Worm (Caenorhabditis elegans) whole organism, early embryonic: ENCODE measurements around the gene ZK177.3.
"Not testable (repeated sequence)": the region's sequence is repeated elsewhere in the genome, so short reads cannot be mapped to it uniquely, and the experiment has no call there.

Experiments used
- B0310.2 ChIP-seq: sonication (generic microtip); optimal IDR thresholded peaks from 2 replicates; lab custom pipeline; 2016; ENCODE audit warnings: mild to moderate bottlenecking, missing genetic modification characterization, missing compliant biosample characterization
- F13C5.2 ChIP-seq: sonication (generic microtip); optimal IDR thresholded peaks from 2 replicates; lab custom pipeline; 2017; ENCODE audit warnings: mild to moderate bottlenecking, missing genetic modification characterization, inconsistent platforms, missing compliant biosample characterization
- aly-1 ChIP-seq: sonication (generic microtip); optimal IDR thresholded peaks from 2 replicates; lab custom pipeline; 2016; ENCODE audit warnings: missing genetic modification characterization, missing compliant biosample characterization
- ama-1 ChIP-seq: fragments of 150-350 bp; optimal IDR thresholded peaks from 2 replicates; lab custom pipeline; 2014
- ceh-13 ChIP-seq: fragments of 200-800 bp; sonication (Bioruptor generic); optimal IDR thresholded peaks from 2 replicates; lab custom pipeline; 2018; ENCODE audit warnings: mild to moderate bottlenecking, missing genetic modification characterization, missing compliant biosample characterization
- ceh-36 ChIP-seq: sonication (generic microtip); optimal IDR thresholded peaks from 2 replicates; lab custom pipeline; 2016; ENCODE audit warnings: missing genetic modification characterization, inconsistent platforms, missing compliant biosample characterization
- ets-7 ChIP-seq: sonication (generic microtip); optimal IDR thresholded peaks from 2 replicates; lab custom pipeline; 2016; ENCODE audit warnings: missing genotype, missing genetic modification characterization, missing compliant biosample characterization
- flt-1 ChIP-seq: fragments of 200-800 bp; sonication (Bioruptor generic); IDR thresholded peaks from 2 replicates; pipeline ENCODE4 v1.3.6; 2022; ENCODE audit warnings: missing genetic modification characterization, missing compliant biosample characterization
- hmbx-1 ChIP-seq: sonication (generic microtip); optimal IDR thresholded peaks from 2 replicates; lab custom pipeline; 2016; ENCODE audit warnings: mild to moderate bottlenecking, missing genetic modification characterization, missing compliant biosample characterization
- hmg-4 ChIP-seq: fragments of 200-800 bp; sonication (Bioruptor generic); optimal IDR thresholded peaks from 2 replicates; lab custom pipeline; 2018; ENCODE audit warnings: mild to moderate bottlenecking, missing genetic modification characterization, missing compliant biosample characterization
- hnd-1 ChIP-seq: sonication (generic microtip); optimal IDR thresholded peaks from 2 replicates; lab custom pipeline; 2016; ENCODE audit warnings: missing genetic modification characterization, missing compliant biosample characterization
- pes-1 ChIP-seq: fragments of 200-800 bp; sonication (Bioruptor generic); IDR thresholded peaks from 2 replicates; pipeline ENCODE4 v1.3.6; 2022; ENCODE audit warnings: missing genetic modification reagents, missing genetic modification characterization, missing compliant biosample characterization
- scrt-1 ChIP-seq: fragments of 200-800 bp; sonication (Bioruptor generic); IDR thresholded peaks from 2 replicates; pipeline ENCODE4 v1.3.6; 2022; ENCODE audit warnings: missing genetic modification characterization, missing compliant biosample characterization
- sea-1 ChIP-seq: fragments of 200-800 bp; sonication (Bioruptor generic); conservative IDR thresholded peaks from 2 replicates; pipeline ENCODE4 v1.3.6; 2022; ENCODE audit warnings: missing genetic modification characterization, missing compliant biosample characterization
- tbx-11 ChIP-seq: fragments of 200-800 bp; sonication (Bioruptor generic); IDR thresholded peaks from 2 replicates; pipeline ENCODE4 v1.3.6; 2022; ENCODE audit warnings: missing genetic modification characterization, missing compliant biosample characterization
- tbx-37 ChIP-seq: fragments of 200-800 bp; sonication (Bioruptor generic); conservative IDR thresholded peaks from 2 replicates; pipeline ENCODE4 v1.3.6; 2022; ENCODE audit warnings: missing genetic modification reagents, missing genetic modification characterization, missing compliant biosample characterization
- tra-4 ChIP-seq: sonication (generic microtip); optimal IDR thresholded peaks from 2 replicates; lab custom pipeline; 2017; ENCODE audit warnings: missing genetic modification characterization, missing compliant biosample characterization

ZK177.3 gene

DNA sequence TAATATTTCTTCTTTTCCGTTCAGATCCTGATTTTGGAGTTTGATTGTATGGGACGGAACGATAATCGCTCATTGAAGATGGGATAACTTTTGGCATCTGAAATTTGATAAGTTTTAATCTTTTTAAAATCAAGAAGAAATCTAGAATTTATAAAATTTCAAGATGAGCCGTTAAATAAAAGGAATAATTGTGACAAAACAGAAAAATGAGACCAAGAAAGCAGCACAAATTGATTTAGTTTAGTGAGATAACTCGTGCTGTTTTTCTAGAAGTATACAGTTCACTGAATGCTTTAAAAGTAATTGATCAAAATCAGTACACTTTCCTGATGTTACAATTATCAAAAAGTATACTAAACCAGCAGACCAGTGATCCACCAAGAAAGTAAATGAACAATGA is 24.5 kb downstream of the ZK177.3 start, which contains the start of gene hlh-27:
Gene hlh-27 (minus strand): TSS at position 101 of the 400 bp plus-strand sequence.
- not testable (repeated sequence) for TF ChIP-seq ets-7 (tag; lab: Kevin White, UChicago); pes-1 (GFP tag; lab: Robert Waterston, UW); B0310.2 (tag; lab: Kevin White, UChicago)

DNA sequence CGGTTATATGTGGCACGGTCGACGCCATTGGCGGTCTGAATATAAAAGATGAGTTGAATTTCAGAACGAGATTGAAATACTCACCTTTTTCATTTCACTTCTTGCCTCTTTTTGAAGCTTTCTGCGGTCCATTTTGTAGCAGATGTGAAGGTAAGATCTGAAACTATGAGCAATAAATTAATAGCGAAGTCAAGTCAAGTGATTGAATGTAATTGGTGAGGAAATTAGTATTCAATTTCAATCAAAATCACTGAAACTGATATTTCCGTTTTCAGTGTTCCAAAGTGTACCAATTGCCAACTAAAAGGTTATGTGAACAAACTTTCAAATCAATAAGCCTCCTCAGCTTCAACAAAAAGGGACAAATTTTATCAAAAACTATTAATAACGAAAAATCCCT is 26.0 kb downstream of the ZK177.3 start, which contains the start of gene C17C3.24:
Gene C17C3.24 (minus strand): TSS at position 101 of the 400 bp plus-strand sequence.
- TF ChIP-seq sea-1 (GFP tag; lab: Robert Waterston, UW): no peak
- TF ChIP-seq ceh-13: no peak
- TF ChIP-seq F13C5.2 (tag; lab: Kevin White, UChicago): no peak
- no peak for TF ChIP-seq scrt-1
- no peak for TF ChIP-seq tra-4 (tag; lab: Kevin White, UChicago)
- no peak for TF ChIP-seq flt-1 (GFP tag; lab: Robert Waterston, UW)
- TF ChIP-seq hmg-4 (GFP tag; lab: Kevin White, UChicago): no peak
- no peak for TF ChIP-seq hmbx-1
- TF ChIP-seq pes-1 (GFP tag; lab: Robert Waterston, UW): no peak
- TF ChIP-seq tbx-37 (GFP tag; lab: Robert Waterston, UW): no peak
- no peak for TF ChIP-seq B0310.2 (tag; lab: Kevin White, UChicago)
- no peak for TF ChIP-seq ama-1 (lab: Kevin White, UChicago)
- TF ChIP-seq hnd-1 (tag; lab: Kevin White, UChicago): no peak
- no peak for TF ChIP-seq aly-1 (tag; lab: Kevin White, UChicago)
- TF ChIP-seq ceh-36 (tag; lab: Kevin White, UChicago): no peak
- TF ChIP-seq ets-7 (tag; lab: Kevin White, UChicago): no peak

DNA sequence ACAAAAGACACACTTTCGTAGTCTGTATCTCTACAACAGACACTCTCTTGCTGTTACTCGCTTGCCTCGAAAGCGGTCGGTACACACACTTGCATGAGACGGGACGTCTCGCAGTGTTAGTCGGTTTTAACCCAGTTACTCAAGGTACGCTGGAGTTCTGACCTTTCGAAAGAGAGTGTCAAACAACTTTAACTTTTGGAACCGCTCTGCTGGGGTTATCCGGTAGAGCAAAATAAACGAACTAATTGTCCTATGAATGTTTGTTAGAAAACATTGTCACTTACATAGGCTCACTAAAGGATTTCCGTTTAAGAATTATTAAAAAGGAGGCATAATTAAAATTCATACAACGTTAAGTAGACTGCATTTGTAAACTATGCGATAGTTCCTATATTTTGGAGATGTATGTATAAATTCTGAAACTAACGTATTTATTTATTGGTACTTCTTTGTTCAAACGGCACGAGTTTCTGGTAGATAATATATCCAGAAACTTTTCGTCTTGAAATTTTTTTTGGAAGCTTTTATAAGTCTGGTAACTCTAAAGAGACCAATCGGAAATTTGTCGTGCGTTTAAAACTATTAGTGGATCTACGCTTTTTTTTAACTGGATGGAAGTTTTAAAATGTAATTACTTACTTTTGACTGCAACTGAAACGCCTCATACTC is 28.0 kb downstream of the ZK177.3 start:
- TF ChIP-seq ama-1 (lab: Kevin White, UChicago): peak; percentile 100
- peak; percentile 77 for TF ChIP-seq ets-7 (tag; lab: Kevin White, UChicago)
- TF ChIP-seq B0310.2 (tag; lab: Kevin White, UChicago): peak; percentile 91
- peak; percentile 83 for TF ChIP-seq hmbx-1
- TF ChIP-seq tra-4 (tag; lab: Kevin White, UChicago): peak; percentile 88
- peak; percentile 60; the same call in 1 of the 2 replicates for TF ChIP-seq flt-1 (GFP tag; lab: Robert Waterston, UW)
- peak; percentile 85 for TF ChIP-seq ceh-36 (tag; lab: Kevin White, UChicago)
- TF ChIP-seq aly-1 (tag; lab: Kevin White, UChicago): no peak
- peak; percentile 59 for TF ChIP-seq hnd-1 (tag; lab: Kevin White, UChicago)
- peak; percentile 78 for TF ChIP-seq scrt-1
- TF ChIP-seq hmg-4 (GFP tag; lab: Kevin White, UChicago): peak; percentile 90
- TF ChIP-seq pes-1 (GFP tag; lab: Robert Waterston, UW): peak; percentile 78
- peak; percentile 95 for TF ChIP-seq F13C5.2 (tag; lab: Kevin White, UChicago)
- peak; percentile 30 for TF ChIP-seq ceh-13
- peak; percentile 90 for TF ChIP-seq sea-1 (GFP tag; lab: Robert Waterston, UW)
- peak; percentile 59 for TF ChIP-seq tbx-37 (GFP tag; lab: Robert Waterston, UW)
- peak; percentile 85 for TF ChIP-seq tbx-11 (GFP tag; lab: Robert Waterston, UW)

DNA sequence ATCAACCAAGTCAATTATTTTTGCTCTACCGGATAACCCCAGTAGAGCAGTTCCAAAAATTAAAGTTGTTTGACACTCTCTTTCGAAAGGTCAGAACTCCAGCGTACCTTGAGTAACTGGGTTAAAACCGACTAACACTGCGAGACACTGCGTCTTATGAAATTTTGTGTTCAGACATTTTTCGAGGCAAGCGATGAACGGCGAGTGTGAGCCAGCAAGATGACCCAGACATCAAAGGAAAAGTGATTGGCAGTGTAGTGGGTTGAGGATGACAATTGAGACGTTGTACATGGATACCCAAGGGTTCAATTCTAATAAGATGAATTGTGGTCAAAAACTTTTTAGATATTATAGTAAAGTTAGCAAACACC is 28.5 kb downstream of the ZK177.3 start:
- no peak for TF ChIP-seq F13C5.2 (tag; lab: Kevin White, UChicago)
- no peak for TF ChIP-seq aly-1 (tag; lab: Kevin White, UChicago)
- TF ChIP-seq ama-1 (lab: Kevin White, UChicago): no peak
- no peak for TF ChIP-seq hmg-4 (GFP tag; lab: Kevin White, UChicago)
- no peak for TF ChIP-seq hmbx-1
- no peak for TF ChIP-seq tbx-11 (GFP tag; lab: Robert Waterston, UW)
- TF ChIP-seq B0310.2 (tag; lab: Kevin White, UChicago): no peak
- TF ChIP-seq pes-1 (GFP tag; lab: Robert Waterston, UW): no peak
- no peak for TF ChIP-seq ceh-13
- TF ChIP-seq scrt-1: no peak
- no peak for TF ChIP-seq sea-1 (GFP tag; lab: Robert Waterston, UW)

DNA sequence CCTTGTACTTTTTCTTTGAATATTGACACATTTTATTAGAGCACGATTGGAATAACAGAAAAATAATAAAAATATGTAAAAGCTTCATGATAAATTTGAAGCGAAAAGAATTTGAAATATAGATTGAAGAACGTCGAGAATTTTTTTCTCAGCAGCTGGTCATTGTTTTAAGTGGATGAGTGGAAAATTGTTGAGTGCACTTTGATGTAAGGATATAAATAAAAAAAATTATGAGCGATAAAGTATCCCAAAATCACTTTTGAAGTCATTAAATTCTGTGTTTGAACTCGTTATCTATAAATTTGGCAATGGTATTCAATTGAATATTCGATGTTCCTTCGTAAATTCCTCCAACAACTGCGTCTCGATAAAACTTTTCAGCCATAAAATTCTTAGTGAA is 29.1 kb downstream of the ZK177.3 start, which contains the start of gene ins-13:
Gene ins-13 (minus strand): TSS at position 101 of the 400 bp plus-strand sequence.
- TF ChIP-seq tbx-37 (GFP tag; lab: Robert Waterston, UW) (no peak), F13C5.2 (tag; lab: Kevin White, UChicago) (no peak)

DNA sequence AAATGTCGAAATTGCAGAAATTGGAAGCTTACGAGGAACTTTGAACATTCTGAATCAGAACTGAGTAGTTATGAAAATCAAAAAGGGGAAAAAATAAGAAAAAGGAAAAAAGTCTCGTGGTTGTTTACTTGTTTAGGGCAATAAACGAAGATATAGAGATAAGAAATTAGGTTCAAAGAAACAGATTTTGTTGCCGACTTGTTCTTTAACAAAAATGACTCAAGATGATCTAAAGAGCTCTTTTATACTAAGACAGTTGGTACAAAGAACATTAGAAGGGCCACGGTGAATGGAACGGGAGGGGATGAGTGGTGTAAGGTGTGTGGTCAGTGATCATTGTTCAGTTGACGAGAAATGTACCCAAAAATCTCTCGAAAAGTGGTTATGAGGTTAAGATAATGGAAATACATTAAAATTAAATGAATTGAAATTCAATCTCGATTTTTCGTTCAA is 31.8 kb downstream of the ZK177.3 start, which contains the start of gene acdh-2:
Gene acdh-2 (minus strand): TSS at position 51 of the 453 bp plus-strand sequence.
- TF ChIP-seq tbx-37 (GFP tag; lab: Robert Waterston, UW) (no peak), F13C5.2 (tag; lab: Kevin White, UChicago) (no peak), scrt-1 (no peak), hmbx-1 (no peak), sea-1 (GFP tag; lab: Robert Waterston, UW) (no peak)

DNA sequence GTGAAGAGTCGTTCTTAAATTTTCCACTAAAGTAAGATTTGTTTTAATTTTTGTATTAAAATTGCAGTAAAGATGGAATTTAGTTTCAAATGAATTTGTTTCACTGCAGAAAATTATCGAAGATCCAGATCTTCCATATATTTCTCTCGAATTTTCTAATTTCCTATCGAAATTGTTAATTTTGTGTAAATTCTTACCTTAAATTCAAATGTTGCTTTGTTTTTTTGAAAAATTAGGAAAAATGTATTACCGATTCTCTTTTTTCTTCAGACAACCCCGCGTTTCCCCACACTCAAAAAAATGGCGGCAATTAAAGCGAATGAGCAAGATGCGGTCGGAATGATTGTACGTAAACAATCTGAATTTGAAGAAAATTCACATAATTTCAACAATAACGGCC is 34.1 kb downstream of the ZK177.3 start, which contains the start of gene C17C3.6:
Gene C17C3.6 (plus strand): TSS at position 301 of the 400 bp plus-strand sequence.
- TF ChIP-seq ama-1 (lab: Kevin White, UChicago): no peak

DNA sequence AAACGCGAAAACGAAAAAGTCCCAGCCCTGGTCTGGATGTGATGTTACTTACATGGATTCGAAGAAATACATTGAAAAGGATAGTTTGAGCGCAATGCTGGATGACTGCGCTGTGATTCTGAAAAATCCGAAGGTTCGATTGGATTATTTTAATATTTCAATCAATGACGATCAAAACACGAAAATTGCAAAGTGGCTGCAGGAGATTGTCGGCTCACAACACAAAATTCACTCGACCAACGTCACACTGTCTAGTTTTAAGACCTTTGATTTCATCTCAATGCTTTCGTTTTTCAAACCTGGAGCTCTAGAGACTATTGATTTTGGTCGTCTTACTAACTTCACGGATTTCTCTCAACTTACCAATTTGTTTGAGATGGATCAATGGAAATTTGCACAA is 35.9 kb downstream of the ZK177.3 start, which contains the start of gene C17C3.5:
Gene C17C3.5 (plus strand): TSS at position 301 of the 400 bp plus-strand sequence.
- TF ChIP-seq tbx-37 (GFP tag; lab: Robert Waterston, UW): no peak
